Worm (Caenorhabditis elegans): Measurements from ENCODE around the gene M57.1.
"Not testable (repeated sequence)": the region's sequence is repeated elsewhere in the genome, so short reads cannot be mapped to it uniquely, and the experiment has no call there.

ce11 chrIV:3582806-3583205 is 50.5 kb downstream of the M57.1 start, which contains the start of gene blos-7:
- TF ChIP-seq unc-55 (GFP tag; optimal IDR thresholded peaks at IDR 0.05); unc-3 (GFP tag; conservative IDR thresholded peaks at IDR 0.05); unc-3 (tag; optimal IDR thresholded peaks at IDR 0.05); pqm-1 (tag; optimal IDR thresholded peaks at IDR 0.05); ceh-6 (GFP tag; optimal IDR thresholded peaks at IDR 0.05); tbx-2 (tag; optimal IDR thresholded peaks at IDR 0.05); ama-1 (optimal IDR thresholded peaks at IDR 0.05); ets-4 (tag; optimal IDR thresholded peaks at IDR 0.05); pha-4 (tag; optimal IDR thresholded peaks at IDR 0.05); fkh-10 (GFP tag; optimal IDR thresholded peaks at IDR 0.05); pha-2 (tag; optimal IDR thresholded peaks at IDR 0.05): not testable (repeated sequence)

Measured in whole organism, late embryonic.